Fruit fly (Drosophila melanogaster) whole organism, embryonic: Measurements from ENCODE around the gene CG5541.

ENCODE experiments used
- Bdp1 ChIP-seq: fragments of 200-800 bp; sonication (Bioruptor generic); optimal IDR thresholded peaks from 3 replicates; lab custom pipeline; 2016; ENCODE audit warnings: missing biosample characterization, missing genetic modification characterization
- CG10209 ChIP-seq: fragments of 200-800 bp; sonication (Bioruptor generic); optimal IDR thresholded peaks from 3 replicates; lab custom pipeline; 2017; ENCODE audit warnings: missing biosample characterization, mild to moderate bottlenecking, missing genetic modification characterization, missing genetic modification reagents
- CG12071 ChIP-seq: fragments of 200-800 bp; sonication (Bioruptor generic); optimal IDR thresholded peaks from 3 replicates; lab custom pipeline; 2018; ENCODE audit warnings: missing biosample characterization, mild to moderate bottlenecking, missing genetic modification characterization
- CG1233 ChIP-seq: fragments of 200-800 bp; sonication (Bioruptor generic); optimal IDR thresholded peaks from 4 replicates; lab custom pipeline; 2018; ENCODE audit warnings: missing biosample characterization, mild to moderate bottlenecking, missing genetic modification characterization
- CG15514 ChIP-seq: fragments of 200-800 bp; sonication (Bioruptor generic); optimal IDR thresholded peaks from 3 replicates; lab custom pipeline; 2017; ENCODE audit warnings: missing biosample characterization, missing genetic modification characterization, mild to moderate bottlenecking, moderate library complexity, missing genetic modification reagents
- CG1602 ChIP-seq: fragments of 200-800 bp; sonication (Bioruptor generic); optimal IDR thresholded peaks from 3 replicates; lab custom pipeline; 2016; ENCODE audit warnings: missing biosample characterization, missing genetic modification characterization
- CG18262 ChIP-seq: fragments of 200-800 bp; optimal IDR thresholded peaks from 3 replicates; lab custom pipeline; 2019; ENCODE audit warnings: missing biosample characterization, mild to moderate bottlenecking, missing genetic modification characterization, moderate library complexity
- CG18764 ChIP-seq: fragments of 200-800 bp; sonication (Bioruptor generic); optimal IDR thresholded peaks from 3 replicates; lab custom pipeline; 2016; ENCODE audit warnings: missing biosample characterization, missing genetic modification characterization
- CG2202 ChIP-seq: fragments of 200-800 bp; sonication (Bioruptor generic); optimal IDR thresholded peaks from 2 replicates; lab custom pipeline; 2018; ENCODE audit warnings: missing biosample characterization, mild to moderate bottlenecking, missing genetic modification characterization
- CG2712 ChIP-seq: fragments of 200-800 bp; optimal IDR thresholded peaks from 3 replicates; lab custom pipeline; 2019; ENCODE audit warnings: missing biosample characterization, mild to moderate bottlenecking, missing genetic modification characterization, moderate library complexity
- CG4360 ChIP-seq: fragments of 200-800 bp; sonication (Bioruptor generic); IDR thresholded peaks from 2 replicates; pipeline ENCODE4 v1.3.6; 2022; ENCODE audit warnings: missing biosample characterization, missing genetic modification characterization
- CG5180 ChIP-seq: fragments of 200-800 bp; sonication (Bioruptor generic); optimal IDR thresholded peaks from 3 replicates; lab custom pipeline; 2017; ENCODE audit warnings: missing biosample characterization, missing genetic modification characterization, mild to moderate bottlenecking, moderate library complexity, missing genetic modification reagents
- CG5245 ChIP-seq: fragments of 200-800 bp; sonication (Bioruptor generic); optimal IDR thresholded peaks from 3 replicates; lab custom pipeline; 2016; ENCODE audit warnings: missing biosample characterization, missing genetic modification characterization
- Chrac-16 ChIP-seq: fragments of 200-800 bp; sonication (Bioruptor generic); optimal IDR thresholded peaks from 3 replicates; lab custom pipeline; 2016; ENCODE audit warnings: missing biosample characterization, missing genetic modification characterization
- Dip2 ChIP-seq: fragments of 200-800 bp; sonication (Bioruptor generic); IDR thresholded peaks from 2 replicates; pipeline ENCODE4 v1.3.6; 2022; ENCODE audit warnings: missing biosample characterization, missing genetic modification characterization
- Dp ChIP-seq: fragments of 200-800 bp; sonication (Bioruptor generic); optimal IDR thresholded peaks from 2 replicates; lab custom pipeline; 2018; ENCODE audit warnings: missing biosample characterization, mild to moderate bottlenecking, missing genetic modification characterization, moderate library complexity
- Ets65A ChIP-seq: fragments of 200-800 bp; sonication (Bioruptor generic); peaks from one replicate; lab custom pipeline; 2016; ENCODE audit warnings: missing biosample characterization, missing genetic modification characterization
- Gug ChIP-seq: fragments of 200-800 bp; sonication (Bioruptor generic); IDR thresholded peaks from 4 replicates; pipeline ENCODE4 v1.3.6; 2022; ENCODE audit warnings: missing biosample characterization, missing genetic modification characterization
- H15 ChIP-seq: fragments of 200-800 bp; sonication (Bioruptor generic); IDR thresholded peaks from 3 replicates; pipeline ENCODE4 v1.3.6; 2022; ENCODE audit warnings: missing biosample characterization, missing genetic modification characterization
- NC2β ChIP-seq: fragments of 200-800 bp; sonication (Bioruptor generic); optimal IDR thresholded peaks from 2 replicates; lab custom pipeline; 2016; ENCODE audit warnings: missing biosample characterization, missing genetic modification characterization
- Nf-YC ChIP-seq: fragments of 200-800 bp; optimal IDR thresholded peaks from 3 replicates; lab custom pipeline; 2019; ENCODE audit warnings: missing biosample characterization, mild to moderate bottlenecking, missing genetic modification characterization, moderate library complexity
- Optix ChIP-seq: fragments of 200-800 bp; sonication (Bioruptor generic); IDR thresholded peaks from 3 replicates; pipeline ENCODE4 v1.3.6; 2022; ENCODE audit warnings: missing biosample characterization, missing genetic modification characterization
- PHDP ChIP-seq: fragments of 200-800 bp; sonication (Bioruptor generic); optimal IDR thresholded peaks from 3 replicates; lab custom pipeline; 2018; ENCODE audit warnings: missing biosample characterization, mild to moderate bottlenecking, missing genetic modification characterization, moderate library complexity
- Ptx1 ChIP-seq: fragments of 200-800 bp; sonication (Bioruptor generic); IDR thresholded peaks from 2 replicates; pipeline ENCODE4 v1.3.6; 2022; ENCODE audit warnings: missing biosample characterization, missing genetic modification characterization
- Rx ChIP-seq: fragments of 200-800 bp; sonication (Bioruptor generic); IDR thresholded peaks from 2 replicates; pipeline ENCODE4 v1.3.6; 2022; ENCODE audit warnings: missing biosample characterization, missing genetic modification characterization
- TFAM ChIP-seq: fragments of 200-800 bp; sonication (Bioruptor generic); optimal IDR thresholded peaks from 2 replicates; lab custom pipeline; 2017; ENCODE audit warnings: missing biosample characterization, missing genetic modification characterization, inconsistent platforms
- ab ChIP-seq: fragments of 200-800 bp; sonication (Bioruptor generic); optimal IDR thresholded peaks from 2 replicates; lab custom pipeline; 2016; ENCODE audit warnings: missing biosample characterization, missing genetic modification characterization
- ara ChIP-seq: fragments of 200-800 bp; sonication (Bioruptor generic); IDR thresholded peaks from 2 replicates; pipeline ENCODE4 v1.3.6; 2022; ENCODE audit warnings: missing biosample characterization, missing genetic modification characterization
- ash1 ChIP-seq: fragments of 200-800 bp; sonication (Bioruptor generic); optimal IDR thresholded peaks from 2 replicates; lab custom pipeline; 2018; ENCODE audit warnings: missing biosample characterization, mild to moderate bottlenecking, missing genetic modification characterization
- bab2 ChIP-seq: fragments of 200-800 bp; sonication (Bioruptor generic); optimal IDR thresholded peaks from 2 replicates; lab custom pipeline; 2016; ENCODE audit warnings: missing biosample characterization, missing genetic modification characterization
- corto ChIP-seq: fragments of 200-800 bp; sonication (Bioruptor generic); optimal IDR thresholded peaks from 2 replicates; lab custom pipeline; 2016; ENCODE audit warnings: missing biosample characterization, mild to moderate bottlenecking, missing genetic modification characterization, moderate library complexity
- dmrt11E ChIP-seq: fragments of 200-800 bp; sonication (Bioruptor generic); optimal IDR thresholded peaks from 3 replicates; lab custom pipeline; 2018; ENCODE audit warnings: missing biosample characterization, mild to moderate bottlenecking, missing genetic modification characterization, moderate library complexity
- ems ChIP-seq: fragments of 200-800 bp; sonication (Bioruptor generic); optimal IDR thresholded peaks from 3 replicates; lab custom pipeline; 2016; ENCODE audit warnings: missing biosample characterization, missing genetic modification characterization
- en ChIP-seq: fragments of 200-800 bp; sonication (Bioruptor generic); optimal IDR thresholded peaks from 2 replicates; lab custom pipeline; 2016; ENCODE audit warnings: missing biosample characterization, missing genetic modification characterization
- fd96Cb ChIP-seq: fragments of 200-800 bp; sonication (Bioruptor generic); optimal IDR thresholded peaks from 2 replicates; lab custom pipeline; 2018; ENCODE audit warnings: missing biosample characterization, mild to moderate bottlenecking, missing genetic modification characterization, moderate library complexity
- hb ChIP-seq: fragments of 200-800 bp; sonication (Bioruptor generic); IDR thresholded peaks from 3 replicates; pipeline ENCODE4 v1.3.6; 2022; ENCODE audit warnings: missing biosample characterization, missing genetic modification characterization; ENCODE audit not compliant: partially characterized antibody
- insv ChIP-seq, 2 experiments: fragments of 200-800 bp; sonication (Bioruptor generic); optimal IDR thresholded peaks; 3 replicates each; lab custom pipeline; 2016 to 2018; ENCODE audit warnings: missing biosample characterization in 2 of 2, missing genetic modification characterization in 2 of 2
- jumu ChIP-seq: fragments of 200-800 bp; sonication (Bioruptor generic); optimal IDR thresholded peaks from 3 replicates; lab custom pipeline; 2016; ENCODE audit warnings: missing biosample characterization, missing genetic modification characterization
- knrl ChIP-seq: fragments of 200-800 bp; sonication (Bioruptor generic); IDR thresholded peaks from 3 replicates; pipeline ENCODE4 v1.3.6; 2022; ENCODE audit warnings: missing biosample characterization, missing genetic modification characterization; ENCODE audit not compliant: partially characterized antibody
- lilli ChIP-seq: fragments of 200-800 bp; sonication (Bioruptor generic); optimal IDR thresholded peaks from 3 replicates; lab custom pipeline; 2016; ENCODE audit warnings: missing biosample characterization, missing genetic modification characterization
- nau ChIP-seq: fragments of 200-800 bp; sonication (Bioruptor generic); optimal IDR thresholded peaks from 3 replicates; lab custom pipeline; 2017; ENCODE audit warnings: missing biosample characterization, mild to moderate bottlenecking, missing genetic modification characterization, missing genetic modification reagents
- nom ChIP-seq: fragments of 200-800 bp; sonication (Bioruptor generic); optimal IDR thresholded peaks from 2 replicates; lab custom pipeline; 2017; ENCODE audit warnings: missing biosample characterization, missing genetic modification characterization, mild to moderate bottlenecking, moderate library complexity, missing genetic modification reagents
- onecut ChIP-seq: fragments of 200-800 bp; sonication (Bioruptor generic); IDR thresholded peaks from 2 replicates; pipeline ENCODE4 v1.3.6; 2022; ENCODE audit warnings: missing biosample characterization, missing genetic modification characterization
- pho ChIP-seq: fragments of 200-800 bp; sonication (Bioruptor generic); optimal IDR thresholded peaks from 2 replicates; lab custom pipeline; 2016; ENCODE audit warnings: missing biosample characterization, missing genetic modification characterization
- pum ChIP-seq: fragments of 200-800 bp; sonication (Bioruptor generic); optimal IDR thresholded peaks from 2 replicates; lab custom pipeline; 2016; ENCODE audit warnings: missing biosample characterization, missing genetic modification characterization
- sens ChIP-seq: fragments of 200-800 bp; sonication (Bioruptor generic); peaks from one replicate; lab custom pipeline; 2016; ENCODE audit warnings: missing biosample characterization, missing genetic modification characterization
- sisA ChIP-seq: fragments of 200-800 bp; sonication (Bioruptor generic); IDR thresholded peaks from 2 replicates; pipeline ENCODE4 v1.3.6; 2022; ENCODE audit warnings: missing biosample characterization, missing genetic modification characterization
- sob ChIP-seq: fragments of 200-800 bp; sonication (Bioruptor generic); IDR thresholded peaks from 2 replicates; pipeline ENCODE4 v1.3.6; 2022; ENCODE audit warnings: missing biosample characterization, missing genetic modification characterization
- stwl ChIP-seq: fragments of 200-800 bp; sonication (Bioruptor generic); optimal IDR thresholded peaks from 3 replicates; lab custom pipeline; 2018; ENCODE audit warnings: missing biosample characterization, mild to moderate bottlenecking, missing genetic modification characterization, moderate library complexity
- tap ChIP-seq: fragments of 200-800 bp; optimal IDR thresholded peaks from 3 replicates; lab custom pipeline; 2019; ENCODE audit warnings: missing biosample characterization, mild to moderate bottlenecking, missing genetic modification characterization, moderate library complexity
- ttk ChIP-seq: fragments of 200-800 bp; sonication (Bioruptor generic); IDR thresholded peaks from 2 replicates; pipeline ENCODE4 v2.1.2; 2022; ENCODE audit warnings: missing biosample characterization, missing genetic modification characterization

CG5541 gene

dm6 chrX:15021021-15021477 is 22.9 kb upstream of the CG5541 start (continued):
- no peak for TF ChIP-seq en (GFP tag; lab: Kevin White, UChicago)
- TF ChIP-seq ash1 (GFP tag; lab: Kevin White, UChicago), result no peak
- TF ChIP-seq ara (GFP tag; lab: Robert Waterston, UW), result peak; percentile 77
- TF ChIP-seq nau, result peak; percentile 34
- peak; percentile 88 for TF ChIP-seq sens
- TF ChIP-seq CG4360, result peak; percentile 51; the same call in 1 of the 2 replicates
- TF ChIP-seq ab (GFP tag; lab: Kevin White, UChicago), result no peak
- peak; percentile 21 for TF ChIP-seq CG12071 (GFP tag; lab: Kevin White, UChicago)
- TF ChIP-seq hb (GFP tag; lab: Robert Waterston, UW), result no peak
- TF ChIP-seq CG1233 (GFP tag; lab: Kevin White, UChicago), result peak; percentile 81
- TF ChIP-seq PHDP, result peak; percentile 83
- TF ChIP-seq lilli, result no peak
- no peak for TF ChIP-seq Dp (GFP tag; lab: Kevin White, UChicago)
- no peak for TF ChIP-seq jumu (GFP tag; lab: Kevin White, UChicago)
- TF ChIP-seq Gug (GFP tag; lab: Robert Waterston, UW), result peak; percentile 44; the same call in 2 of the 4 replicates
- TF ChIP-seq stwl (tag; lab: Kevin White, UChicago), result peak; percentile 46
- TF ChIP-seq Bdp1, result no peak
- peak; percentile 96 for TF ChIP-seq dmrt11E (tag; lab: Kevin White, UChicago)
- no peak for TF ChIP-seq sob (GFP tag; lab: Robert Waterston, UW)
- TF ChIP-seq knrl (GFP tag; lab: Robert Waterston, UW), result no peak
- no peak for TF ChIP-seq pho (GFP tag; lab: Kevin White, UChicago)
- TF ChIP-seq onecut, result peak; percentile 58
- TF ChIP-seq CG18262, result peak; percentile 96
- no peak for TF ChIP-seq Ets65A (GFP tag; lab: Kevin White, UChicago)
- TF ChIP-seq CG2202 (tag; lab: Kevin White, UChicago), result peak; percentile 88
- TF ChIP-seq insv (GFP tag; optimal IDR thresholded peaks at IDR 0.05; lab: Kevin White, UChicago), result no peak
- no peak for TF ChIP-seq Dip2 (GFP tag; lab: Robert Waterston, UW)
- TF ChIP-seq Nf-YC (tag; lab: Kevin White, UChicago), result peak; percentile 41
- no peak for TF ChIP-seq NC2β (GFP tag; lab: Kevin White, UChicago)
- TF ChIP-seq ems, result no peak
- peak; percentile 72 for TF ChIP-seq CG1602 (GFP tag; lab: Kevin White, UChicago)
- TF ChIP-seq pum (GFP tag; lab: Kevin White, UChicago), result no peak
- TF ChIP-seq ttk (GFP tag; lab: Robert Waterston, UW), result peak; percentile 86
- TF ChIP-seq Ptx1 (GFP tag; lab: Robert Waterston, UW), result peak; percentile 84
- peak; percentile 91 for TF ChIP-seq fd96Cb (tag; lab: Kevin White, UChicago)
- peak; percentile 97 for TF ChIP-seq CG2712 (tag; lab: Kevin White, UChicago)
- peak; percentile 61 for TF ChIP-seq CG5180 (GFP tag; lab: Kevin White, UChicago)
- peak; percentile 84 for TF ChIP-seq tap (tag; lab: Kevin White, UChicago)
- TF ChIP-seq TFAM (GFP tag; lab: Kevin White, UChicago), result peak; percentile 41
- no peak for TF ChIP-seq bab2 (GFP tag; lab: Kevin White, UChicago)
- peak; percentile 68 for TF ChIP-seq nom (GFP tag; lab: Kevin White, UChicago)
- TF ChIP-seq sisA (GFP tag; lab: Robert Waterston, UW), result peak; percentile 88
- peak; percentile 80 for TF ChIP-seq CG10209 (GFP tag; lab: Kevin White, UChicago)
- peak; percentile 36; the same call in 1 of the 3 replicates for TF ChIP-seq Optix (GFP tag; lab: Robert Waterston, UW)
- TF ChIP-seq corto (GFP tag; lab: Kevin White, UChicago), result peak; percentile 40
- TF ChIP-seq H15, result peak; percentile 61; the same call in 1 of the 3 replicates
- TF ChIP-seq Chrac-16 (GFP tag; lab: Kevin White, UChicago), result peak; percentile 78
- TF ChIP-seq CG18764 (GFP tag; lab: Kevin White, UChicago), result peak; percentile 57
- TF ChIP-seq Rx (GFP tag; lab: Robert Waterston, UW), result 0 out of 2 replicates have a peak, but pooled peaks have one; percentile 35
- peak; percentile 71 for TF ChIP-seq CG5245
- TF ChIP-seq CG15514 (GFP tag; lab: Kevin White, UChicago), result peak; percentile 6
